Worm (Caenorhabditis elegans) whole organism, L4 larva: Measurements from ENCODE around the gene F07G11.2.

ENCODE experiments used
- D1046.2 ChIP-seq: fragments of 200-800 bp; sonication (Bioruptor generic); IDR thresholded peaks from 2 replicates; pipeline ENCODE4 v1.3.6; 2022; ENCODE audit warnings: missing genetic modification characterization, missing compliant biosample characterization
- F10B5.3 ChIP-seq: sonication (generic microtip); optimal IDR thresholded peaks from 2 replicates; lab custom pipeline; 2016; ENCODE audit warnings: mild to moderate bottlenecking, missing genetic modification characterization, missing compliant biosample characterization
- F26F4.8 ChIP-seq: fragments of 200-800 bp; sonication (Bioruptor generic); conservative IDR thresholded peaks from 2 replicates; pipeline ENCODE4 v1.3.6; 2022; ENCODE audit warnings: missing genetic modification characterization, missing compliant biosample characterization
- F49E8.2 ChIP-seq: sonication (generic microtip); optimal IDR thresholded peaks from 2 replicates; lab custom pipeline; 2016; ENCODE audit warnings: missing compliant biosample characterization, mild to moderate bottlenecking, missing genetic modification characterization, borderline replicate concordance
- T20F7.1 ChIP-seq: fragments of 200-800 bp; sonication (Bioruptor generic); optimal IDR thresholded peaks from 2 replicates; lab custom pipeline; 2018; ENCODE audit warnings: mild to moderate bottlenecking, missing genetic modification characterization, missing compliant biosample characterization
- T26A8.4 ChIP-seq: fragments of 200-800 bp; sonication (Bioruptor generic); IDR thresholded peaks from 2 replicates; pipeline ENCODE4 v1.3.6; 2022; ENCODE audit warnings: missing genetic modification characterization, missing compliant biosample characterization
- Y5F2A.4 ChIP-seq: fragments of 200-800 bp; sonication (Bioruptor generic); optimal IDR thresholded peaks from 2 replicates; lab custom pipeline; 2018; ENCODE audit warnings: mild to moderate bottlenecking, missing genetic modification characterization, missing compliant biosample characterization
- Y75B8A.6 ChIP-seq: fragments of 200-800 bp; sonication (Bioruptor generic); IDR thresholded peaks from 2 replicates; pipeline ENCODE4 v1.3.6; 2022; ENCODE audit warnings: missing genetic modification reagents, missing genetic modification characterization, missing compliant biosample characterization
- ZK546.5 ChIP-seq, 2 experiments: sonication (generic microtip); optimal IDR thresholded peaks; 2 replicates each; lab custom pipeline; 2017; ENCODE audit warnings: missing biosample characterization in 2 of 2, missing genetic modification characterization in 2 of 2
- ama-1 ChIP-seq: fragments of 150-350 bp; optimal IDR thresholded peaks from 2 replicates; lab custom pipeline; 2014; ENCODE audit warnings: inconsistent platforms, mixed read lengths
- arid-1 ChIP-seq: fragments of 200-800 bp; sonication (Bioruptor generic); conservative IDR thresholded peaks from 2 replicates; pipeline ENCODE4 v1.3.6; 2022; ENCODE audit warnings: missing genetic modification reagents, missing genetic modification characterization, missing compliant biosample characterization
- cey-2 ChIP-seq: sonication (generic microtip); optimal IDR thresholded peaks from 3 replicates; lab custom pipeline; 2017; ENCODE audit warnings: missing genetic modification characterization, mild to moderate bottlenecking, missing compliant biosample characterization, antibody characterized with exemption, borderline replicate concordance; ENCODE audit not compliant: insufficient read depth
- ctbp-1 ChIP-seq: fragments of 200-800 bp; sonication (Bioruptor generic); IDR thresholded peaks from 2 replicates; pipeline ENCODE4 v1.3.6; 2022; ENCODE audit warnings: missing genetic modification reagents, missing genetic modification characterization, missing compliant biosample characterization
- daf-16 ChIP-seq, 3 experiments: sonication (generic microtip); optimal IDR thresholded peaks; 2 replicates each; lab custom pipeline; 2016 to 2017; ENCODE audit warnings: missing genetic modification characterization in 3 of 3, missing genetic modification reagents in 3 of 3, mild to moderate bottlenecking in 2 of 3, missing compliant biosample characterization in 2 of 3, missing biosample characterization in 1 of 3, moderate library complexity in 1 of 3
- fkh-10 ChIP-seq: fragments of 150-350 bp; optimal IDR thresholded peaks from 2 replicates; lab custom pipeline; 2014; ENCODE audit warnings: missing biosample characterization, missing genetic modification reagents, missing genetic modification characterization
- lim-7 ChIP-seq: fragments of 200-800 bp; sonication (Bioruptor generic); IDR thresholded peaks from 2 replicates; pipeline ENCODE4 v1.3.6; 2022; ENCODE audit warnings: missing genetic modification characterization, missing compliant biosample characterization
- lin-29 ChIP-seq: fragments of 200-800 bp; sonication (Bioruptor generic); IDR thresholded peaks from 2 replicates; pipeline ENCODE4 v1.3.6; 2022; ENCODE audit warnings: missing genetic modification reagents, missing genetic modification characterization, missing compliant biosample characterization
- lin-38 ChIP-seq: fragments of 200-800 bp; sonication (Bioruptor generic); IDR thresholded peaks from 2 replicates; pipeline ENCODE4 v1.3.6; 2022; ENCODE audit warnings: missing genetic modification reagents, missing genetic modification characterization, missing compliant biosample characterization
- madf-5 ChIP-seq, 2 experiments: fragments of 200-800 bp; sonication (Bioruptor generic); IDR thresholded peaks; 2 replicates each; pipeline ENCODE4 v1.3.6; 2022; ENCODE audit warnings: missing compliant biosample characterization in 2 of 2, missing genetic modification characterization in 2 of 2
- mes-2 ChIP-seq: sonication (generic microtip); optimal IDR thresholded peaks from 2 replicates; lab custom pipeline; 2016; ENCODE audit warnings: missing genotype, mild to moderate bottlenecking, missing genetic modification characterization, missing compliant biosample characterization; ENCODE audit not compliant: poor library complexity, severe bottlenecking
- nhr-10 ChIP-seq: fragments of 150-350 bp; optimal IDR thresholded peaks from 2 replicates; lab custom pipeline; 2014; ENCODE audit warnings: missing biosample characterization, missing genetic modification characterization
- nhr-102 ChIP-seq: sonication (generic microtip); optimal IDR thresholded peaks from 2 replicates; lab custom pipeline; 2016; ENCODE audit warnings: mild to moderate bottlenecking, missing genetic modification characterization, moderate library complexity, missing compliant biosample characterization
- nhr-111 ChIP-seq: fragments of 200-800 bp; sonication (Bioruptor generic); optimal IDR thresholded peaks from 2 replicates; lab custom pipeline; 2018; ENCODE audit warnings: mild to moderate bottlenecking, missing genetic modification characterization, missing compliant biosample characterization
- nhr-48 ChIP-seq: sonication (generic microtip); optimal IDR thresholded peaks from 2 replicates; lab custom pipeline; 2016; ENCODE audit warnings: mild to moderate bottlenecking, missing genetic modification characterization, missing compliant biosample characterization
- nhr-6 ChIP-seq: fragments of 150-350 bp; optimal IDR thresholded peaks from 2 replicates; lab custom pipeline; 2014; ENCODE audit warnings: missing biosample characterization, missing genetic modification characterization
- nhr-77 ChIP-seq: fragments of 150-350 bp; optimal IDR thresholded peaks from 2 replicates; lab custom pipeline; 2014; ENCODE audit warnings: missing biosample characterization, missing genetic modification characterization
- sdz-12 ChIP-seq: fragments of 200-800 bp; sonication (Bioruptor generic); optimal IDR thresholded peaks from 2 replicates; lab custom pipeline; 2018; ENCODE audit warnings: mild to moderate bottlenecking, missing genetic modification characterization, missing compliant biosample characterization
- set-16 ChIP-seq: fragments of 200-800 bp; sonication (Bioruptor generic); IDR thresholded peaks from 2 replicates; pipeline ENCODE4 v1.3.6; 2022; ENCODE audit warnings: missing genetic modification reagents, missing genetic modification characterization, missing compliant biosample characterization
- snpc-1.2 ChIP-seq: fragments of 200-800 bp; sonication (Bioruptor generic); IDR thresholded peaks from 2 replicates; pipeline ENCODE4 v1.3.6; 2022; ENCODE audit warnings: missing genetic modification reagents, missing genetic modification characterization, missing compliant biosample characterization
- snpc-4 ChIP-seq: fragments of 150-350 bp; optimal IDR thresholded peaks from 2 replicates; lab custom pipeline; 2014; ENCODE audit warnings: missing biosample characterization, missing genetic modification characterization
- tra-1 ChIP-seq: fragments of 200-800 bp; sonication (Bioruptor generic); IDR thresholded peaks from 2 replicates; pipeline ENCODE4 v1.3.6; 2022; ENCODE audit warnings: missing genetic modification reagents, missing genetic modification characterization, missing compliant biosample characterization
- unc-62 ChIP-seq, 3 experiments: fragments of 150-350 bp in 1 of 3; sonication (generic microtip); optimal IDR thresholded peaks in 2 of 3; peaks in 1 of 3; 1 replicate in 1 of 3; 2 replicates in 2 of 3; lab custom pipeline; 2014 to 2017; ENCODE audit warnings: missing biosample characterization in 3 of 3, missing genetic modification characterization in 3 of 3, missing genetic modification reagents in 3 of 3, missing genotype in 1 of 3
- zip-2 ChIP-seq: fragments of 150-350 bp; optimal IDR thresholded peaks from 2 replicates; lab custom pipeline; 2014; ENCODE audit warnings: missing biosample characterization, missing genetic modification characterization
- ztf-7 ChIP-seq: fragments of 150-350 bp; optimal IDR thresholded peaks from 2 replicates; lab custom pipeline; 2014; ENCODE audit warnings: missing biosample characterization, missing genetic modification characterization

F07G11.2 gene

DNA sequence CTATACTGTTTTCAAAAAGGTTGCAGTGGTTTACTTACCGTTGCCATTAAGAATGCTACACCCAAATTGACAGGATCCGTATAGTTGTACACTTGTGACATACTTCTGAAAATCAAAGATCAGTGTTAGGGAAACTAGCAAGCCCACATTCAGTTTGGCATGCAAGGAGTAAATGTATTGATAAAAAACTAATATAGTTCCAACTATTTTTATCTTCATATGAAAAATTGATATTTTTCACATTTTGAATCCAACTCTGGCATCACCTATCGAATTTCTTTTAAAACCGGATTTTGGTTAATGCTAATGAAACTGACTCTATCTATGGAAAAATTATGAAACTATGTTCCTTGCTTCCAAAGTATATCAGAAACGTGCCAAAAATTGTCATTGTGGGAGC, 20.7 kb downstream of the F07G11.2 start, which contains the start of gene srx-92 (continued):
- TF ChIP-seq snpc-1.2 (GFP tag; lab: Robert Waterston, UW) (no peak), nhr-102 (tag; lab: Kevin White, UChicago) (no peak), sdz-12 (GFP tag; lab: Kevin White, UChicago) (no peak), F49E8.2 (tag; lab: Kevin White, UChicago) (no peak), ZK546.5 (tag; optimal IDR thresholded peaks at IDR 0.05; lab: Kevin White, UChicago) (no peak), madf-5 (GFP tag; IDR thresholded peaks at IDR 0.05; lab: Robert Waterston, UW) (no peak), F26F4.8 (no peak)

ce11 chrV:7326928-7327327, 22.3 kb downstream of the F07G11.2 start, which contains the start of gene F10G2.4:
F10G2.4 (plus strand) TSS chrV:7327228.
- TF ChIP-seq ztf-7 (tag; lab: Kevin White, UChicago) = no peak
- TF ChIP-seq set-16 = no peak
- TF ChIP-seq nhr-48 (tag; lab: Kevin White, UChicago) = no peak
- TF ChIP-seq D1046.2 = no peak
- no peak for TF ChIP-seq nhr-102 (tag; lab: Kevin White, UChicago)
- TF ChIP-seq snpc-4 (tag; lab: Kevin White, UChicago) = no peak
- TF ChIP-seq ama-1 (lab: Kevin White, UChicago) = no peak

- TF ChIP-seq nhr-6 (tag; lab: Kevin White, UChicago) (no peak), unc-62 (GFP tag; optimal IDR thresholded peaks at IDR 0.05 in 1 of 2; lab: Kevin White, UChicago) (peak in 1 of 2 experiments; percentile 43), unc-62 (tag; optimal IDR thresholded peaks at IDR 0.05; lab: Kevin White, UChicago) (no peak), zip-2 (no peak)
These were observed 23.5 kb downstream of the F07G11.2 start, which contains the start of gene clec-7 for ce11 chrV:7328092-7328491. clec-7 (plus strand) TSS chrV:7328392.

ce11 chrV:7330868-7331267, 26.3 kb downstream of the F07G11.2 start, which contains the start of gene F10G2.2:
F10G2.2 (plus strand) TSS chrV:7331168.
- TF ChIP-seq snpc-1.2 (GFP tag; lab: Robert Waterston, UW) = no peak
- no peak for TF ChIP-seq zip-2
- TF ChIP-seq lin-29 = no peak
- no peak for TF ChIP-seq lin-38
- TF ChIP-seq mes-2 (tag; lab: Kevin White, UChicago) = no peak
- no peak for TF ChIP-seq T26A8.4
- TF ChIP-seq nhr-77 (tag; lab: Kevin White, UChicago) = no peak
- TF ChIP-seq T20F7.1 (GFP tag; lab: Kevin White, UChicago) = no peak
- no peak for TF ChIP-seq tra-1 (GFP tag; lab: Robert Waterston, UW)
- TF ChIP-seq fkh-10 (GFP tag; lab: Kevin White, UChicago) = no peak
- TF ChIP-seq nhr-10 (tag; lab: Kevin White, UChicago) = no peak
- no peak for TF ChIP-seq Y5F2A.4 (GFP tag; lab: Kevin White, UChicago)
- no peak for TF ChIP-seq F10B5.3 (tag; lab: Kevin White, UChicago)
- no peak for TF ChIP-seq ctbp-1 (GFP tag; lab: Robert Waterston, UW)
- TF ChIP-seq nhr-111 (GFP tag; lab: Kevin White, UChicago) = no peak
- no peak for TF ChIP-seq cey-2 (tag; lab: Kevin White, UChicago)
- TF ChIP-seq daf-16 (GFP tag; optimal IDR thresholded peaks at IDR 0.05; lab: Kevin White, UChicago) = no peak
- no peak for TF ChIP-seq daf-16 (tag; optimal IDR thresholded peaks at IDR 0.05; lab: Kevin White, UChicago)
- no peak for TF ChIP-seq lim-7 (GFP tag; lab: Robert Waterston, UW)
- no peak for TF ChIP-seq Y75B8A.6 (GFP tag; lab: Robert Waterston, UW)
- TF ChIP-seq arid-1 (GFP tag; lab: Robert Waterston, UW) = no peak
